Worm (Caenorhabditis elegans) whole organism, L3 larva: ENCODE measurements around the gene srh-190.

Experiments used
- ceh-82 ChIP-seq: fragments of 150-350 bp; optimal IDR thresholded peaks from 2 replicates; lab custom pipeline; 2014; ENCODE audit warnings: missing biosample characterization, missing genetic modification characterization
- ceh-9 ChIP-seq: sonication (generic microtip); optimal IDR thresholded peaks from 2 replicates; lab custom pipeline; 2018; ENCODE audit warnings: missing biosample characterization, missing genetic modification characterization
- elt-2 ChIP-seq: sonication (generic microtip); optimal IDR thresholded peaks from 2 replicates; lab custom pipeline; 2016; ENCODE audit warnings: missing genetic modification reagents, mild to moderate bottlenecking, missing genetic modification characterization, missing compliant biosample characterization
- fos-1 ChIP-seq: fragments of 150-350 bp; optimal IDR thresholded peaks from 2 replicates; lab custom pipeline; 2014; ENCODE audit warnings: missing biosample characterization, missing genetic modification characterization
- jun-1 ChIP-seq: fragments of 150-350 bp; optimal IDR thresholded peaks from 2 replicates; lab custom pipeline; 2014; ENCODE audit warnings: missing biosample characterization, missing genetic modification reagents, missing genetic modification characterization
- mdl-1 ChIP-seq: fragments of 150-350 bp; optimal IDR thresholded peaks from 2 replicates; lab custom pipeline; 2014; ENCODE audit warnings: missing biosample characterization, missing genetic modification characterization
- nhr-76 ChIP-seq: fragments of 150-350 bp; sonication (generic microtip); optimal IDR thresholded peaks from 5 replicates; lab custom pipeline; 2014; ENCODE audit warnings: missing biosample characterization, missing genetic modification characterization
- skn-1 ChIP-seq: fragments of 150-350 bp; optimal IDR thresholded peaks from 2 replicates; lab custom pipeline; 2014; ENCODE audit warnings: missing biosample characterization, missing genetic modification characterization
- ztf-4 ChIP-seq: fragments of 150-350 bp; optimal IDR thresholded peaks from 2 replicates; lab custom pipeline; 2014; ENCODE audit warnings: missing biosample characterization, missing genetic modification characterization

DNA sequence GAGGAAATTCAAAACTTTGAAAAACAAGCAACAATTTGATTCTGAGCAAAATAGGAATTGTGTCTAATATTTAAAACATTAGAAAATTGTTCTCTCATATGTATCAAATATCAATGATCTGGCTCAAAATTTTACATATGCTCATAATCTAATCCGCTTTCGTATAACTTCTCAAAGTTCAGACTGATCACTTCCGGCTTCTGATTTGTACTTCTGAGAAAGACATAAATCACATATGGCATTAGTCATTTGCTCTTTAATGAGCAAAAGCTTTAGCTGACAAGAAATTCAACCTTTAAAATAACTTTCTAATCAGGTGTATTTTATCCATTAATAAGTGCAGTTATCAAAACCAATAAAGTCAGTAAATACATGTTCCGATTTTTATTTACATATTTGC is 47.0 kb upstream of the srh-190 start:
- TF ChIP-seq ztf-4 (tag; lab: Kevin White, UChicago), result no peak
- TF ChIP-seq elt-2 (tag; lab: Kevin White, UChicago), result no peak
- TF ChIP-seq mdl-1 (tag; lab: Kevin White, UChicago), result no peak
- TF ChIP-seq ceh-9, result no peak
- TF ChIP-seq jun-1 (tag; lab: Kevin White, UChicago), result no peak
- TF ChIP-seq ceh-82 (tag; lab: Kevin White, UChicago), result no peak
- TF ChIP-seq nhr-76 (tag; lab: Kevin White, UChicago), result no peak
- TF ChIP-seq fos-1 (tag; lab: Kevin White, UChicago), result no peak
- TF ChIP-seq skn-1 (tag; lab: Kevin White, UChicago), result no peak
